Worm (Caenorhabditis elegans): ENCODE results near the gene C37E2.10.

Gene C37E2.10

DNA sequence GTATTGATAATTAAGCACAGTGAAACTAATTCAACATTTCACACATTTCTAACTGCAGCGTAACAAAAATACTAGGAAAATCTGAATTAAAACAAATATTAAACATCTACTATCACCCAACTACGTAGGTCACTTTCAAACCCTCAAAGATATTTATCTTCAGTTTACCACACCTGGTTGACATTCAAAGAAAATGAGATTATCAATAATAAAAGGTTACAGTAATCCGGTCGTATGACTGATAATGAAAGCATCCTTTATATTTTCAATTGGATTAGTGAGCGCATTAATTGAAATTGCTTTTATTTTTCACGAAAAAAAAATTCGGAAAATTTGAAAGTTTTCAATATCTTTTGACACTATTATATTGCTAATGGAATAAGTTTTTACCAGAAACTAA lies 3.7 kb downstream of the C37E2.10 start (continued):
- no peak for TF ChIP-seq hsf-1 (GFP tag; IDR thresholded peaks at IDR 0.05)
- no peak for TF ChIP-seq T07F8.4 (tag; optimal IDR thresholded peaks at IDR 0.05)

DNA sequence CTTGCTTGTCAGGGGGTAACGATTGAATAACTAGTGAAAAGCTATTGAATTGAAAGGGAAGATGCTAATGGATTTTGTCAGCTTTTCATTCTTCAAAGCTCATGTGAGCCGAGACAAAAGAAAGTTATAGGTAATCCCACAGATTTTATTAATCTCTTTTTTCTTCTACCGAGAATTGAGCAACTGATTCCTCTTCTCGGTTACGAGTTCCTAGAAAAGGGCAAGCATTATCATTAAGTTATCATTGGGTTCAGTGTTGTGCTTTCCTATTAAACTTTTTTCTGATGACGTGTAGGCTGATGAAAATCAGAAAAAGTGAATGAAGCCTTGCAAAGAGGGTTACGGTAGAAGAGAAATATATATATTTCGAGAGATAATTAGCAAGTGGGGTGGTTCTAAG lies 6.8 kb downstream of the C37E2.10 start:
- TF ChIP-seq lin-54 (GFP tag; optimal IDR thresholded peaks at IDR 0.05) (no peak), F10E7.11 (tag; optimal IDR thresholded peaks at IDR 0.05) (no peak), hlh-12 (tag; optimal IDR thresholded peaks at IDR 0.05) (no peak), ceh-40 (GFP tag; IDR thresholded peaks at IDR 0.05) (no peak), F57C9.4 (tag; optimal IDR thresholded peaks at IDR 0.05) (no peak), mcd-1 (GFP tag; IDR thresholded peaks at IDR 0.05) (no peak)

DNA sequence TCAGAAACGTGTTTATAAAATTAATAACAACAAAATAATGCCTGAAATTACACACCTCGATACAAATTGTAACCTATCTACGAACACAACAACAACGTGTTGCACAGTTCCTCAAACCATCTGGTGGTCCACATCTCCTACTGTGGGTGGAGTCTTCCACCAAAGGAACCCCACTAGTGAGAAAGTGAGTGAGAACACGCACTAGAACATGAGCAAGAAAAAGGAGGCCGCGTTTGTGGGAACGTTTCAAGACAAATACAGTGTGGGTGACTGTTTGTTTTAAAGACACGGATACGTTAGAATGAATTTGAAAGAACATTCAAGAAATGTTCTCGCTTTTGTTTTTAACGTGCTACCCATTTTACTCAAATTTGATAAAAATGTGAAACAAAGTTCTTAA lies 7.7 kb downstream of the C37E2.10 start, which contains the start of gene ceh-36:
Gene ceh-36 (minus strand): TSS at position 101 of the 400 bp plus-strand sequence.
- TF ChIP-seq unc-130 (GFP tag; optimal IDR thresholded peaks at IDR 0.05) (no peak), sea-2 (GFP tag; IDR thresholded peaks at IDR 0.05) (no peak), C06A6.2 (GFP tag; conservative IDR thresholded peaks at IDR 0.05) (no peak), let-526 (GFP tag; IDR thresholded peaks at IDR 0.05) (no peak), F23B12.7 (tag; optimal IDR thresholded peaks at IDR 0.05; ENCODE audit: insufficient read depth) (no peak), Y79H2A.3 (GFP tag; conservative IDR thresholded peaks at IDR 0.05) (no peak), pbrm-1 (GFP tag; IDR thresholded peaks at IDR 0.05) (no peak), nhr-90 (tag; optimal IDR thresholded peaks at IDR 0.05) (no peak), D2030.7 (GFP tag; IDR thresholded peaks at IDR 0.05) (no peak), madf-10 (tag; optimal IDR thresholded peaks at IDR 0.05) (no peak), rpc-1 (optimal IDR thresholded peaks at IDR 0.05) (no peak), rpc-1 (tag; optimal IDR thresholded peaks at IDR 0.05) (no peak), K12H6.12 (tag; optimal IDR thresholded peaks at IDR 0.05) (no peak), nhr-120 (GFP tag; IDR thresholded peaks at IDR 0.05) (no peak), repo-1 (tag; optimal IDR thresholded peaks at IDR 0.05) (no peak)

DNA sequence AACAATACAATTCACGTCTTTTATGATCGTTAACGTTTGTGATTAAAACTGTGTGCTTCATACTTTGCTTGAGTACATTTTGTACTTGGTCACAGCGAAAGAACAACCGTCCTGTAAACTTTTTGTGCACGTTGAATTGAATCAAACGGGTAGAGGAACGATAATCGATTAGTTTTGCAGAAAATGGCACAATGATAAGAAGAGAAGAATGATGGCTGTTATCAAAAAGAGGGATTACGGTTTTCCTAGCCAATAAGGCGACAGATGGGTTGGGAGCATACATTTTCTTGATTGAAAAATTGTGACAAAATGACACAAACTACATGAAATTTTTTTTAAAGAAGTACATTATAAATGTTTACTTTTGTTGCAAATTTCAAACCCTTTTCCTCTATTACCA lies 15.5 kb downstream of the C37E2.10 start:
- TF ChIP-seq sptf-2 (GFP tag; optimal IDR thresholded peaks at IDR 0.05) = no peak
- no peak for TF ChIP-seq chd-7 (tag; optimal IDR thresholded peaks at IDR 0.05)
- peak; percentile 58 for TF ChIP-seq nhr-80 (tag; optimal IDR thresholded peaks at IDR 0.05)
- TF ChIP-seq madf-10 (tag; optimal IDR thresholded peaks at IDR 0.05) = no peak

DNA sequence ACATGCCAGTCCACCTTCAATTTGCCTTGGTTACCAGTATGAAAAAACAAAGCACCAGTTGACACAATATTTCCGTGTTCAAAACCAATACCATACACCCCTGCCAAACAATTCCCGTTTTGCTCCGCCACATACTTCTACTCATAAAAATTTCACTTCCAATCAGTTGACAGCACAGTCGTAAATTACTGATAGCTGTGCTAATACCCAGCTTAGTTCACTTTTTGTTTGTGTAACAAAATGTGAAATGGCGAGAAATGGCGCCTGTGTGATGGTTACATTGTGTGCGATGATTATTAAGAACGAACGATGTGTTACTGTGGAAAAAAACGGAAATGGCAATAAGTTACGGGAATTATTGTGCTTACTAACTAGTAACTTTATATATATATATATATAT lies 27.5 kb downstream of the C37E2.10 start:
- no peak for TF ChIP-seq nhr-90 (tag; optimal IDR thresholded peaks at IDR 0.05)
- TF ChIP-seq nhr-80 (tag; optimal IDR thresholded peaks at IDR 0.05) = peak; percentile 66

DNA sequence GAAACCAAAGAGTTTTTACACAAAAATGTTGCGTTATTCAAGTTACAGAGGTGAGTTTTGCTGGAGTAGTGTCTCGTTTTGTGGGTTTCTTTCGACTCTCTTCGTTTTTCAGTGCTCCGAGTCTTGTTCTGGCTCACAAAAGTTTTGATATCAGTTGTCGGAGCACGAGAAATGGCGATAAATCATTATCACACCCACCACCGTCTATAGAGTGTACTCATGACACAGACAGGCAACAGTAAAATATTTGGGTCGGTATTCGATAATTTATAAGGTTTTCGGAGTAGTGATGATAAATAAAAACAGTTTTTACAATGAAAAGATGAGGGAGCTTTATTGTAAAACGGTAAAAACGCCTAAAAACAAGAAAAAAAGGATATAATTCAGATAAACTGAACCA lies 29.2 kb downstream of the C37E2.10 start, which contains the start of gene ceh-37:
Gene ceh-37 (minus strand): TSS at position 59 of the 400 bp plus-strand sequence.
- TF ChIP-seq ets-4 (GFP tag; optimal IDR thresholded peaks at IDR 0.05) = peak; percentile 24
- TF ChIP-seq Y79H2A.3 (GFP tag; conservative IDR thresholded peaks at IDR 0.05) = no peak
- TF ChIP-seq zfh-2 (GFP tag; conservative IDR thresholded peaks at IDR 0.05) = no peak
- no peak for TF ChIP-seq him-1 (tag; optimal IDR thresholded peaks at IDR 0.05)
- TF ChIP-seq dox-1 (GFP tag; IDR thresholded peaks at IDR 0.05) = no peak
- TF ChIP-seq tlf-1 (GFP tag; optimal IDR thresholded peaks at IDR 0.05) = no peak
- no peak for TF ChIP-seq efl-1 (GFP tag; optimal IDR thresholded peaks at IDR 0.05)
- no peak for TF ChIP-seq Y95B8A.8 (GFP tag; IDR thresholded peaks at IDR 0.05)
- no peak for TF ChIP-seq aptf-3 (GFP tag; IDR thresholded peaks at IDR 0.05)
- TF ChIP-seq xnd-1 (tag; optimal IDR thresholded peaks at IDR 0.05) = no peak
- no peak for TF ChIP-seq gei-17 (GFP tag; optimal IDR thresholded peaks at IDR 0.05)
- TF ChIP-seq tbp1 (GFP tag; optimal IDR thresholded peaks at IDR 0.05) = no peak
- no peak for TF ChIP-seq Y53G8AR.9 (GFP tag; conservative IDR thresholded peaks at IDR 0.05)
- no peak for TF ChIP-seq egl-18 (GFP tag; IDR thresholded peaks at IDR 0.05)
- TF ChIP-seq ZK185.1 (tag; optimal IDR thresholded peaks at IDR 0.05; ENCODE audit: poor library complexity, severe bottlenecking) = no peak
- no peak for TF ChIP-seq ekl-4 (GFP tag; IDR thresholded peaks at IDR 0.05)
- TF ChIP-seq nhr-80 (tag; optimal IDR thresholded peaks at IDR 0.05) = peak; percentile 73
